Worm (Caenorhabditis elegans): Measurements from ENCODE around the gene nhr-88.

The nhr-88 gene

ce11 chrII:2937852-2938251 lies 38.6 kb upstream of the nhr-88 start, which contains the start of gene irld-65:
irld-65 (minus strand) TSS chrII:2937952.
- no peak for TF ChIP-seq nhr-25 (tag; optimal IDR thresholded peaks at IDR 0.05)

- TF ChIP-seq lin-13 (GFP tag; optimal IDR thresholded peaks at IDR 0.05) (no peak), nhr-21 (tag; optimal IDR thresholded peaks at IDR 0.05) (no peak), lsy-2 (tag; optimal IDR thresholded peaks at IDR 0.05) (no peak), elt-1 (tag; optimal IDR thresholded peaks at IDR 0.05) (no peak)
Observed at ce11 chrII:2939681-2940080, 36.8 kb upstream of the nhr-88 start.

ce11 chrII:2940747-2941146 lies 35.7 kb upstream of the nhr-88 start, which contains the start of gene irld-66:
irld-66 (minus strand) TSS chrII:2940847.
- TF ChIP-seq F13H6.1 (tag; optimal IDR thresholded peaks at IDR 0.05), result no peak
- no peak for TF ChIP-seq lsy-2 (tag; optimal IDR thresholded peaks at IDR 0.05)
- no peak for TF ChIP-seq dmd-4 (tag; optimal IDR thresholded peaks at IDR 0.05)
- TF ChIP-seq mbf-1 (tag; optimal IDR thresholded peaks at IDR 0.05), result no peak
- no peak for TF ChIP-seq nhr-77 (tag; optimal IDR thresholded peaks at IDR 0.05)
- no peak for TF ChIP-seq ama-1 (optimal IDR thresholded peaks at IDR 0.05)
- no peak for TF ChIP-seq unc-55 (GFP tag; optimal IDR thresholded peaks at IDR 0.05)
- TF ChIP-seq skn-1 (tag; optimal IDR thresholded peaks at IDR 0.05), result no peak
- TF ChIP-seq mdl-1 (tag; optimal IDR thresholded peaks at IDR 0.05), result no peak
- TF ChIP-seq unc-62 (GFP tag; optimal IDR thresholded peaks at IDR 0.05), result no peak

ce11 chrII:2943966-2944365 lies 32.5 kb upstream of the nhr-88 start, which contains the start of the genes irld-50 and irld-49:
irld-50 (minus strand) TSS chrII:2944066.
irld-49 (plus strand) TSS chrII:2944176.
- no peak for TF ChIP-seq unc-39 (tag; optimal IDR thresholded peaks at IDR 0.05)
- TF ChIP-seq alr-1 (tag; optimal IDR thresholded peaks at IDR 0.05), result no peak
- no peak for TF ChIP-seq nhr-237 (tag; optimal IDR thresholded peaks at IDR 0.05)
- no peak for TF ChIP-seq crh-2 (tag; optimal IDR thresholded peaks at IDR 0.05)

- TF ChIP-seq crh-2 (tag; optimal IDR thresholded peaks at IDR 0.05) (no peak), lin-11 (tag; optimal IDR thresholded peaks at IDR 0.05) (no peak), gmeb-1 (tag; optimal IDR thresholded peaks at IDR 0.05) (no peak), sem-4 (tag; optimal IDR thresholded peaks at IDR 0.05) (no peak), sma-3 (GFP tag; optimal IDR thresholded peaks at IDR 0.05) (no peak), R02D3.7 (tag; optimal IDR thresholded peaks at IDR 0.05) (no peak), ZK546.5 (tag; optimal IDR thresholded peaks at IDR 0.05) (no peak), nhr-10 (tag; optimal IDR thresholded peaks at IDR 0.05) (no peak), ceh-16 (tag; optimal IDR thresholded peaks at IDR 0.05) (no peak), mbf-1 (tag; optimal IDR thresholded peaks at IDR 0.05) (no peak), mdl-1 (tag; optimal IDR thresholded peaks at IDR 0.05) (no peak), mab-5 (tag; optimal IDR thresholded peaks at IDR 0.05) (no peak), egl-27 (tag; optimal IDR thresholded peaks at IDR 0.05) (no peak), nhr-129 (tag; optimal IDR thresholded peaks at IDR 0.05) (no peak), sma-9 (GFP tag; optimal IDR thresholded peaks at IDR 0.05) (no peak), sma-9 (tag; optimal IDR thresholded peaks at IDR 0.05) (no peak)
Observed at ce11 chrII:2946438-2946837, 30.0 kb upstream of the nhr-88 start, which contains the start of gene srw-79. srw-79 (plus strand) TSS chrII:2946738.

- no peak for TF ChIP-seq nhr-77 (tag; optimal IDR thresholded peaks at IDR 0.05)
- TF ChIP-seq Y55F3AM.14 (GFP tag; optimal IDR thresholded peaks at IDR 0.05), result no peak
- no peak for TF ChIP-seq lin-11 (tag; optimal IDR thresholded peaks at IDR 0.05)
- no peak for TF ChIP-seq mbf-1 (tag; optimal IDR thresholded peaks at IDR 0.05)
- TF ChIP-seq sem-4 (tag; optimal IDR thresholded peaks at IDR 0.05), result no peak
- TF ChIP-seq lsy-2 (tag; optimal IDR thresholded peaks at IDR 0.05), result no peak
- no peak for TF ChIP-seq aly-2 (tag; optimal IDR thresholded peaks at IDR 0.05)
- TF ChIP-seq nhr-10 (tag; optimal IDR thresholded peaks at IDR 0.05), result no peak
- TF ChIP-seq sma-3 (GFP tag; optimal IDR thresholded peaks at IDR 0.05), result no peak
- no peak for TF ChIP-seq nhr-6 (tag; optimal IDR thresholded peaks at IDR 0.05)
- no peak for TF ChIP-seq ceh-82 (tag; optimal IDR thresholded peaks at IDR 0.05)
Observed at ce11 chrII:2948614-2949013, 27.8 kb upstream of the nhr-88 start.

Data from whole organism, L2 larva.